Worm (Caenorhabditis elegans) whole organism, midembryonic: ENCODE measurements around the gene clec-129.

ENCODE experiments used
- T22C8.4 ChIP-seq: fragments of 200-800 bp; sonication (Bioruptor generic); IDR thresholded peaks from 2 replicates; pipeline ENCODE4 v1.3.6; 2022; ENCODE audit warnings: missing genetic modification characterization, missing compliant biosample characterization
- cog-1 ChIP-seq: sonication (generic microtip); optimal IDR thresholded peaks from 2 replicates; lab custom pipeline; 2016; ENCODE audit warnings: missing genetic modification characterization, missing compliant biosample characterization
- flt-1 ChIP-seq: fragments of 200-800 bp; sonication (Bioruptor generic); IDR thresholded peaks from 2 replicates; pipeline ENCODE4 v1.3.6; 2022; ENCODE audit warnings: missing genetic modification characterization, missing compliant biosample characterization
- klf-2 ChIP-seq: fragments of 200-800 bp; sonication (Bioruptor generic); conservative IDR thresholded peaks from 2 replicates; pipeline ENCODE4 v1.3.6; 2022; ENCODE audit warnings: missing genetic modification reagents, missing genetic modification characterization, missing compliant biosample characterization
- med-1 ChIP-seq: sonication (generic microtip); optimal IDR thresholded peaks from 2 replicates; lab custom pipeline; 2017; ENCODE audit warnings: missing genetic modification characterization, mild to moderate bottlenecking, missing compliant biosample characterization, antibody characterized with exemption, missing genetic modification reagents; ENCODE audit not compliant: insufficient read depth
- ref-1 ChIP-seq: fragments of 200-800 bp; sonication (Bioruptor generic); conservative IDR thresholded peaks from 2 replicates; pipeline ENCODE4 v1.3.6; 2022; ENCODE audit warnings: missing genetic modification reagents, missing genetic modification characterization, missing compliant biosample characterization
- tab-1 ChIP-seq: fragments of 200-800 bp; sonication (Bioruptor generic); IDR thresholded peaks from 2 replicates; pipeline ENCODE4 v1.3.6; 2022; ENCODE audit warnings: missing genetic modification characterization, missing compliant biosample characterization
- ztf-23 ChIP-seq: fragments of 200-800 bp; sonication (Bioruptor generic); IDR thresholded peaks from 2 replicates; pipeline ENCODE4 v1.3.6; 2022; ENCODE audit warnings: missing genetic modification reagents, missing genetic modification characterization, missing compliant biosample characterization
- ztf-29 ChIP-seq: fragments of 200-800 bp; sonication (Bioruptor generic); IDR thresholded peaks from 2 replicates; pipeline ENCODE4 v1.3.6; 2022; ENCODE audit warnings: missing genetic modification reagents, missing genetic modification characterization, missing compliant biosample characterization

Gene clec-129

DNA sequence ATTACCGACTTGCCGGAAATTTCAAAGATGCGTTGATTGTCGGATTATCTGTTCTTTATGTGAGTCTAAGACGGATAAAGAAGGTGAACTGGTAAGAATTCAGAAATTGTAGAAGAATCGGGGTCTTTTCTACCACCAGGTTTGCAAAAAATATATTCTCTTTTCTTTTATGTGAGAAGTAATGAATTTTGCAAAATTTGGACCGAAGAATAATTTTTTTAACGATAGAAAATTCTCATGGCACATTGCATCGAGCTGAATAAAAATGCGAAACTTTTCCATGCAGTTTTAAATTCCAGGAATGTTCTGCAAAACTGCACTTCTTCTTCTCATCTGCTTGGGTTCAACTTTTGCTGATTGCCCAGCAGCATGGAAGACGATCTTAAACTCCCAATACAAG, 2.0 kb downstream of the clec-129 start, which contains the start of gene clec-130:
Gene clec-130, plus strand, starts transcription at position 301 of the 400 bp plus-strand sequence.
- TF ChIP-seq flt-1 (GFP tag; lab: Robert Waterston, UW), result no peak
- no peak for TF ChIP-seq med-1 (GFP tag; lab: Kevin White, UChicago)
- no peak for TF ChIP-seq ztf-29
- no peak for TF ChIP-seq klf-2 (GFP tag; lab: Robert Waterston, UW)
- TF ChIP-seq cog-1 (tag; lab: Kevin White, UChicago), result no peak
- TF ChIP-seq tab-1 (GFP tag; lab: Robert Waterston, UW), result no peak
- TF ChIP-seq ref-1 (GFP tag; lab: Robert Waterston, UW), result no peak
- TF ChIP-seq T22C8.4 (GFP tag; lab: Robert Waterston, UW), result no peak
- no peak for TF ChIP-seq ztf-23 (GFP tag; lab: Robert Waterston, UW)

DNA sequence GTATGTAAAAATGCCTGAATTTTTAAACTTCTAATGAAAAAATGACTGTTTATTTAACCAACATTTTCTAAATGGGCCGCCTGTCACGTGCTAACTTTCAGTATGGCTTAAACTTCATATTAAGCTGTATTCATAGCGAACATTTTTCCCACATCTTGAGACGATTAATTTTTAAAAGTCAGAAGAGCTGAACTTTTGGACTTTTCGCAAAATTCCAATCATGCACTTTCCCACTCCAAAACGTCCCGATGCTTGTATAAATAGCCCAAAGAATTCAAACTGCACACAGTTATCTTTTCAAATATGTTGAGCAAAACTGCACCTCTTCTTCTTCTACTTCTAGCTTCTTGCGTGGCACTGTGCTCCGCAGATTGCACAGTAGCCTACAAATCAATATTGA, 5.5 kb downstream of the clec-129 start, which contains the start of gene clec-132:
Gene clec-132, plus strand, starts transcription at position 301 of the 400 bp plus-strand sequence.
- TF ChIP-seq ztf-23 (GFP tag; lab: Robert Waterston, UW) (no peak), klf-2 (GFP tag; lab: Robert Waterston, UW) (no peak), cog-1 (tag; lab: Kevin White, UChicago) (no peak), flt-1 (GFP tag; lab: Robert Waterston, UW) (no peak), ztf-29 (no peak), med-1 (GFP tag; lab: Kevin White, UChicago) (no peak), tab-1 (GFP tag; lab: Robert Waterston, UW) (no peak), T22C8.4 (GFP tag; lab: Robert Waterston, UW) (no peak), ref-1 (GFP tag; lab: Robert Waterston, UW) (no peak)

DNA sequence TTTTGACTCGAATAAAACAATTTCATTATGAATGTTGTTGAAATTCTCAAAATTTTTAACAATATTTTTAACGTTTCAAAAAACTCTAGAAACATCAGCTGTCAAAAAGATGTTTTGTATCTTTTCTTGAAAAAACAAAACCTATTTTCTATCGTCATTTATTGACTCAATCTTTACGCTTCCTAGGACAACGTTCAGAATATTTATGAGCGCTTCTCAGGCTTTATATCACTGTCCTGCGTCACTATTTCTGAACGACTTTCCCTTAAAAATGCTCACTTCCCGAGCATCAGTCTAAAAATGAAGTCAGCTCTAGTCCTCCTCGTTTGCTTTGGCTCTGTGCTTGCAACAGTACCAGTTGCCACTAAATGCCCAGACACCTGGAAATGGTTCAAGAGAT, 6.8 kb downstream of the clec-129 start, which contains the start of gene clec-133:
Gene clec-133, plus strand, starts transcription at position 301 of the 400 bp plus-strand sequence.
- no peak for TF ChIP-seq flt-1 (GFP tag; lab: Robert Waterston, UW)
- no peak for TF ChIP-seq ztf-29
- TF ChIP-seq ztf-23 (GFP tag; lab: Robert Waterston, UW), result no peak
- TF ChIP-seq tab-1 (GFP tag; lab: Robert Waterston, UW), result no peak
- TF ChIP-seq ref-1 (GFP tag; lab: Robert Waterston, UW), result no peak
- no peak for TF ChIP-seq T22C8.4 (GFP tag; lab: Robert Waterston, UW)
- TF ChIP-seq klf-2 (GFP tag; lab: Robert Waterston, UW), result no peak
- TF ChIP-seq cog-1 (tag; lab: Kevin White, UChicago), result no peak
- no peak for TF ChIP-seq med-1 (GFP tag; lab: Kevin White, UChicago)

DNA sequence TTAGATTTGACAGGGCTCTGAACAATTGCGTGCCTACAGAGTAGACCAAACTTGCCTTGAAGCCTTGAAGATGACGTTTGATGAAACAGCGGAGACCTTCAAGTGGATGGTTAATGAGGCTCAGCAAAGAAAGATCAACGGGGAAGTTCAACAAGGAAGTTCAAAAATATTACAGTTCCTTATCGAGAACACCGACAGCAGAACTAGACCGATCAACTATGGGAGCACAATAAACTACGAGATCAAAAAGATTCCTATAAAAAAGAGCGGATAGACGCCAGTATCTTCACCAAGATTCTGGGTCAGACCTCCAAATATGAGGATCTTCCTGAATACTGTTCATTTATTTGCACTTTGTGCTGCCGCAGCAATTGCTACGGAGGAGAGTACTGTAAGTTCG, 8.5 kb downstream of the clec-129 start, which contains the start of gene clec-134:
Gene clec-134, plus strand, starts transcription at position 301 of the 400 bp plus-strand sequence.
- TF ChIP-seq med-1 (GFP tag; lab: Kevin White, UChicago) (no peak), T22C8.4 (GFP tag; lab: Robert Waterston, UW) (no peak), ref-1 (GFP tag; lab: Robert Waterston, UW) (no peak), ztf-23 (GFP tag; lab: Robert Waterston, UW) (no peak)

DNA sequence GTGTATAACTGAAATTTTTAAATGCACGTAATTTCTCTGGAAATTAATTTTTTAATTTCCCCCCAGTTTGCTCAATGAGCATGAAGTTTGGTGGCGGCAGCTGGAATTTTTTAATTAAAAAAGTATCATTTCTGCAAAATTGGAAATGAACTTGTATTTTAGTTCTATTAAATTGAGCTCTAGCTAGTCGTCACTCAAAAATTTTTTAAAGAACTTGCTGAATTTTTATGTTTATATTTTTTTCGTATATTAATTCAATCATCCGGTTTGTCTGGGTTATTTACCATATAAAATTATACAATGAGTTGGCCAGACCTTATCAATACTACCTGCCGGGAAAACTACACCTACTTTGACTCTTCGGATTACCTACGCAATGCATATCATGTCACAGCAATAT, 10.5 kb downstream of the clec-129 start, which contains the start of gene srh-59:
Gene srh-59, plus strand, starts transcription at position 301 of the 400 bp plus-strand sequence.
- TF ChIP-seq cog-1 (tag; lab: Kevin White, UChicago) (no peak), ztf-29 (no peak), T22C8.4 (GFP tag; lab: Robert Waterston, UW) (no peak), ztf-23 (GFP tag; lab: Robert Waterston, UW) (no peak), flt-1 (GFP tag; lab: Robert Waterston, UW) (no peak), med-1 (GFP tag; lab: Kevin White, UChicago) (no peak), klf-2 (GFP tag; lab: Robert Waterston, UW) (no peak), tab-1 (GFP tag; lab: Robert Waterston, UW) (no peak), ref-1 (GFP tag; lab: Robert Waterston, UW) (no peak)

DNA sequence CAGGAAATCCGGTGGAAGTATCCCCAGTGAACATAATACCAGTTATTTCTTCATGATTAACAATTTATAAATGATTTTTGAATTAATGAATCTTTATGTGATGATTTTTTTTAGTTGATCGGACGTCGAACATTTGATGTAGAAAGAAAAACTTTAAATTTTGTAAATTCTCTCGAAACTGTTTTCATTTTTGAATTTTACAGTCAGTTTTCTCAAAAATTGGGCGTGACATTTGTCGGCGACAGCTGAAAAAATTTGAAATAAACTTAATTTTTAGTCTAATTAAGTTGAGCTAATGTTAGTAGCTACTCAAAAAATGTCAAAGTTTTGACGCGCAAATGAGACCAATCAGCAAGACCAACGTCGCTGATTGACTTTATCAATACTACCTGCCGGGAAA, 12.1 kb downstream of the clec-129 start, which contains the start of gene srh-60:
Gene srh-60, plus strand, starts transcription at position 301 of the 400 bp plus-strand sequence.
- TF ChIP-seq ref-1 (GFP tag; lab: Robert Waterston, UW) (no peak), tab-1 (GFP tag; lab: Robert Waterston, UW) (no peak), flt-1 (GFP tag; lab: Robert Waterston, UW) (no peak), ztf-23 (GFP tag; lab: Robert Waterston, UW) (no peak), cog-1 (tag; lab: Kevin White, UChicago) (no peak), ztf-29 (no peak)

DNA sequence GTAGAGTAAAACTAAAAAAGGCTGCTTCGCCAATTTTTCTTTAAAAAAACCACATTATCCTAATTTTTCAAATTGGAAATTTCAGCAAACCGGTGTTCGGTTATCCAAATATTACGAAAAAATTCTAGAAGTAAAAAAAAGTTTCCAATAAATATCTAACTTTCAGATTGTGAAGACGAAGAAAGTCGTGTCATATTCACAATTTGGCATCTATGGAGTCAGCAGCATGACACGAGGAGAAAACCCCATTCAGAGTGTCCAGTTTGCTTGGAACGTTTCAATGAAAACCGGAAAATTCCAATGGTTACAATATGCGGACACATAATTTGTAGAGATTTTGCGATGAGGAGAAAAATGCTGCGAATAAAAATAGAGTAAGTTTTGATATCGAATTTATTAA, 24.1 kb downstream of the clec-129 start, which contains the start of gene Y49F6A.12:
Gene Y49F6A.12, plus strand, starts transcription at position 301 of the 400 bp plus-strand sequence.
- TF ChIP-seq cog-1 (tag; lab: Kevin White, UChicago), result no peak
- TF ChIP-seq tab-1 (GFP tag; lab: Robert Waterston, UW), result no peak
- no peak for TF ChIP-seq med-1 (GFP tag; lab: Kevin White, UChicago)
- no peak for TF ChIP-seq klf-2 (GFP tag; lab: Robert Waterston, UW)
- TF ChIP-seq ztf-23 (GFP tag; lab: Robert Waterston, UW), result no peak
- TF ChIP-seq ref-1 (GFP tag; lab: Robert Waterston, UW), result no peak
- no peak for TF ChIP-seq ztf-29
- no peak for TF ChIP-seq flt-1 (GFP tag; lab: Robert Waterston, UW)
- no peak for TF ChIP-seq T22C8.4 (GFP tag; lab: Robert Waterston, UW)

DNA sequence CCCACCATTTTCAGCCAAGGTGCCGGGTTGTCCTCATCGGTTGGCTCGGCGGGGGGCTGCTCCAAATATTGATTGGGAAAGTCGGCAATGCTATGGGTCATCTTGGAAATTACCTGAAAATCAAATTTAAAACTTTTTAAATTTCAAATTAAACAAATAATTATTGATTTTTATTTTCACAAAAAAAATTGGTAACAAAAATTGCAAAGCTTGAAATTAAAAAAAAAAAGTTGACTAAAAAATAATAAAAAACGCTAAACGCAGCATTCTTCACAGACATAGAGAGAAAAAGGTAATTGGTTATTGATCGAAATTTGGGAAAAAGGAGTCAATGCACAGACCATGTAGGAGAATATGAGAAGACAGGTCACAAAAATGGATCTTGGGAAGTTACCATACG, 27.4 kb downstream of the clec-129 start, which contains the start of gene Y49F6A.11:
Gene Y49F6A.11, minus strand, starts transcription at position 101 of the 400 bp plus-strand sequence.
- TF ChIP-seq tab-1 (GFP tag; lab: Robert Waterston, UW), result no peak

DNA sequence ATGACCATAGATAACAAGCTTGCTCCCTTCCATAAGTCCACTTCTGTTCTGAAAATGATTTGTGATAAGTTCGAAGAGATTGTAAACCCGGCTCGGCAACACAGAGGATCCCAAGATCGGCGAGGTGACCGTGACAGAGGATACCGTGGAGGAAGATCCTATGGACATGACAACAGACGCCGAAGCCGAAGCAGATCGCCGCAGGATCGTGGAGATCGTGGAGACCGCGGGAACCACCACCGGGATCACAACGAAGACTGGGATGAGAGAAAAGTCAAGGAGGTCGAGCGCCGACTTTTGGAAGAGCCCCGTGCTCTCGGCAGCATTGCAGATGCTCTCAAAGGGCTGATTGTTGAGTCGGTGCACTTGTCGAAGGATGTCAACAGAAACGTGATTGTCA, 33.3 kb downstream of the clec-129 start:
- TF ChIP-seq flt-1 (GFP tag; lab: Robert Waterston, UW), result no peak
- no peak for TF ChIP-seq med-1 (GFP tag; lab: Kevin White, UChicago)
- no peak for TF ChIP-seq ztf-23 (GFP tag; lab: Robert Waterston, UW)
- no peak for TF ChIP-seq klf-2 (GFP tag; lab: Robert Waterston, UW)
- no peak for TF ChIP-seq ztf-29
- TF ChIP-seq cog-1 (tag; lab: Kevin White, UChicago), result no peak
- TF ChIP-seq ref-1 (GFP tag; lab: Robert Waterston, UW), result no peak
- TF ChIP-seq T22C8.4 (GFP tag; lab: Robert Waterston, UW), result no peak
- TF ChIP-seq tab-1 (GFP tag; lab: Robert Waterston, UW), result no peak
